Worm (Caenorhabditis elegans) whole organism, midembryonic: ENCODE results near the gene zip-7.
A peak's percentile ranks its signal among the peaks of the same experiment; 100 is the strongest.

Source experiments
- T22C8.4 ChIP-seq: fragments of 200-800 bp; sonication (Bioruptor generic); IDR thresholded peaks from 2 replicates; pipeline ENCODE4 v1.3.6; 2022; ENCODE audit warnings: missing genetic modification characterization, missing compliant biosample characterization
- cog-1 ChIP-seq: sonication (generic microtip); optimal IDR thresholded peaks from 2 replicates; lab custom pipeline; 2016; ENCODE audit warnings: missing genetic modification characterization, missing compliant biosample characterization
- flt-1 ChIP-seq: fragments of 200-800 bp; sonication (Bioruptor generic); IDR thresholded peaks from 2 replicates; pipeline ENCODE4 v1.3.6; 2022; ENCODE audit warnings: missing genetic modification characterization, missing compliant biosample characterization
- klf-2 ChIP-seq: fragments of 200-800 bp; sonication (Bioruptor generic); conservative IDR thresholded peaks from 2 replicates; pipeline ENCODE4 v1.3.6; 2022; ENCODE audit warnings: missing genetic modification reagents, missing genetic modification characterization, missing compliant biosample characterization
- med-1 ChIP-seq: sonication (generic microtip); optimal IDR thresholded peaks from 2 replicates; lab custom pipeline; 2017; ENCODE audit warnings: missing genetic modification characterization, mild to moderate bottlenecking, missing compliant biosample characterization, antibody characterized with exemption, missing genetic modification reagents; ENCODE audit not compliant: insufficient read depth
- ref-1 ChIP-seq: fragments of 200-800 bp; sonication (Bioruptor generic); conservative IDR thresholded peaks from 2 replicates; pipeline ENCODE4 v1.3.6; 2022; ENCODE audit warnings: missing genetic modification reagents, missing genetic modification characterization, missing compliant biosample characterization
- tab-1 ChIP-seq: fragments of 200-800 bp; sonication (Bioruptor generic); IDR thresholded peaks from 2 replicates; pipeline ENCODE4 v1.3.6; 2022; ENCODE audit warnings: missing genetic modification characterization, missing compliant biosample characterization
- ztf-23 ChIP-seq: fragments of 200-800 bp; sonication (Bioruptor generic); IDR thresholded peaks from 2 replicates; pipeline ENCODE4 v1.3.6; 2022; ENCODE audit warnings: missing genetic modification reagents, missing genetic modification characterization, missing compliant biosample characterization
- ztf-29 ChIP-seq: fragments of 200-800 bp; sonication (Bioruptor generic); IDR thresholded peaks from 2 replicates; pipeline ENCODE4 v1.3.6; 2022; ENCODE audit warnings: missing genetic modification reagents, missing genetic modification characterization, missing compliant biosample characterization

The zip-7 gene

DNA sequence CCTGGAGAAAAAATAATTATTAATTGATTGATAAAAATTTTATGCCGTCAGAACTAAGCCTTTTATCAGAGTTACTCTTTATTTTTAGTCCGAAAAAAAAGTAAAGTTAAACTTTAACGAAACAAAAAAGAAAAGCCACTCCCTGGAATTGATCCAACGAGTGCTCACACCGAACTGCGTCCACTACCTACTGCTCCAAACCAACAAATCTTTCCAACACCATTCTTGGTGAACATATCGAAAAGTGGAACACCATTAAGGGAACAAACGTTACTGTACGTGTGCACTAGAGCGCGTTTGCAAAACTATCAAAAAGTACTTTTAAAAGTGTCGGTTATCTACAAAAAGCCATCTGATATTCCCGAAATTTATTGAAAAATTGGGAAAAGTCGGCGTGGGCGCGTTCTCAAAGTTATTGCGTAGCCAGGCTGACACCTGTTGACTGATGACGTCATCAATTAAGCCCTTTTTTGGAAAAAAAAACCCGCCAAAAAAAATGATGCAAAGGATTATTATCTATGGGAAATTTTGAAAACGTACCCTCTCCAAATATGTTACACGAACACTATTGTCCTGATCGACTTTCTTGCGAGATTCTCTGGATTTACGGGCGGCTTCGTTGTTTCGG, 1.8 kb downstream of the zip-7 start:
- TF ChIP-seq ztf-23 (GFP tag; lab: Robert Waterston, UW) (no peak), med-1 (GFP tag; lab: Kevin White, UChicago) (no peak), ztf-29 (GFP tag; lab: Robert Waterston, UW) (no peak), flt-1 (GFP tag; lab: Robert Waterston, UW) (0 out of 2 replicates have a peak, but pooled peaks have one; percentile 40), tab-1 (GFP tag; lab: Robert Waterston, UW) (0 out of 2 replicates have a peak, but pooled peaks have one; percentile 47)

- TF ChIP-seq klf-2 (GFP tag; lab: Robert Waterston, UW) (no peak), tab-1 (GFP tag; lab: Robert Waterston, UW) (no peak), ztf-23 (GFP tag; lab: Robert Waterston, UW) (no peak), ztf-29 (GFP tag; lab: Robert Waterston, UW) (no peak), cog-1 (tag; lab: Kevin White, UChicago) (no peak), T22C8.4 (GFP tag; lab: Robert Waterston, UW) (no peak), med-1 (GFP tag; lab: Kevin White, UChicago) (no peak), ref-1 (GFP tag; lab: Robert Waterston, UW) (no peak), flt-1 (GFP tag; lab: Robert Waterston, UW) (no peak)
Measured at ce11 chrIV:16503049-16503448, 2.4 kb downstream of the zip-7 start.

ce11 chrIV:16502387-16502786, 3.1 kb downstream of the zip-7 start:
- no peak for TF ChIP-seq ref-1 (GFP tag; lab: Robert Waterston, UW)
- TF ChIP-seq cog-1 (tag; lab: Kevin White, UChicago) = no peak
- TF ChIP-seq flt-1 (GFP tag; lab: Robert Waterston, UW) = no peak
- TF ChIP-seq ztf-23 (GFP tag; lab: Robert Waterston, UW) = no peak
- no peak for TF ChIP-seq med-1 (GFP tag; lab: Kevin White, UChicago)
- no peak for TF ChIP-seq ztf-29 (GFP tag; lab: Robert Waterston, UW)
- TF ChIP-seq klf-2 (GFP tag; lab: Robert Waterston, UW) = no peak
- TF ChIP-seq T22C8.4 (GFP tag; lab: Robert Waterston, UW) = no peak
- no peak for TF ChIP-seq tab-1 (GFP tag; lab: Robert Waterston, UW)

DNA sequence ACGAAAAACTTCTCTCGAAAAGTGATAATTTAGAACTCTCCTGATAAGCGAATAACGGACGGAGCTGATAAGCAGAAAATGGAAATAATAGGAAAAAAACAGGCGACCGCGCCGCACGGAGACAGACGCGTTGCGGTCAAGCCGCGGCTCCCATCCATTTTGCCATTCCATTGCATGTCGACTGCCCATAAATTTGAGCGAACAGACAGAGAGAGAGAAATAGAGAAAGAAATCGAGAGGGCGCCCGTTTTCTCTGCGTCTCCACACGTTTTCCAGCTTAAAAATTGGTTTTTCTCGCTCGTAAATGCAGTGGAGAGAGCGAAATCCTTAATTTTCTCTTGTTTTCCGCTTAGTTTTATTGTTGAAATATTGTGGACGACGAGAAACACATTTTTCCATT, 3.6 kb downstream of the zip-7 start:
- TF ChIP-seq med-1 (GFP tag; lab: Kevin White, UChicago) (no peak), flt-1 (GFP tag; lab: Robert Waterston, UW) (0 out of 2 replicates have a peak, but pooled peaks have one; percentile 36)

DNA sequence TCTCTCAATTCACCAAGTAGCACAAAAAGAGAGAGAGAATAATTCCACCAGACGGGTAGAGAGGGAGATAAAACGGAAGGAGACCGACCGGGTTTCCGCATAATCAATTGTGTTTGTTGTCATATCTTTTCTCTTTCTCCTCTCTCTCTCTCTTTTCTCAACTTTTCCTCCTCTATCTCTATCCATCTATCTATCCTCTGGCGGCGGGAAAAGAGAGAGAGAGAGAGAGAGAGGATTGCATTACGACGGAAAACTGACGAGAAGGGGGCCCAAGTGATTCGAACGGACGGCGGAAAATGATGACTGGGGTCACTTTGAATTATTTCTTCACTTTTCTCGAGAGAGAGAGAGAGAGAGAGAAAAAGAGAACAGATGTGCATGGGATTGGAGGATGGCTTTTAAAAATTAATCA, 7.4 kb downstream of the zip-7 start:
- TF ChIP-seq cog-1 (tag; lab: Kevin White, UChicago) = peak; percentile 89
- peak; percentile 28; the same call in 1 of the 2 replicates for TF ChIP-seq flt-1 (GFP tag; lab: Robert Waterston, UW)
- TF ChIP-seq tab-1 (GFP tag; lab: Robert Waterston, UW) = no peak
- peak; percentile 53 for TF ChIP-seq ztf-23 (GFP tag; lab: Robert Waterston, UW)

DNA sequence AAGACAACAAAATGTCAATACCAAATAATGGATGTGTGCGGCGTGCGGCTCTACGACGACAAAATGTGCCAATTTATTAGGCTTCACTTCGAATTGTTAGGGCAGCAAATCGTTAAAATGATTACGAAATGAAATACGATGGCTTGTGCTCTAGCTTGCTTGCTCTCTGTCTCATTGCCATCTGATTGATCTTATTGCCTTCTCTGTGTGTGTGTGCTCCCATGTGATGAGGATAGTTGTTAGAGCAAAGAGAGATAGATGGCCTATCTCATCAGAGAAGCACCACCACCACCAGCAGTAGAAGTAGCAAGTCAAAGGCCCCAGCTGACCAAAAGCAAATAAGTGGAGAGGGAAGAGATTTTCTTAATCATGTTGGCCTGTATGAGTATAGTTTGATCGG, 9.0 kb downstream of the zip-7 start:
- TF ChIP-seq ztf-23 (GFP tag; lab: Robert Waterston, UW) (no peak), ref-1 (GFP tag; lab: Robert Waterston, UW) (no peak), tab-1 (GFP tag; lab: Robert Waterston, UW) (no peak), cog-1 (tag; lab: Kevin White, UChicago) (no peak), med-1 (GFP tag; lab: Kevin White, UChicago) (no peak), klf-2 (GFP tag; lab: Robert Waterston, UW) (no peak), ztf-29 (GFP tag; lab: Robert Waterston, UW) (no peak), T22C8.4 (GFP tag; lab: Robert Waterston, UW) (no peak), flt-1 (GFP tag; lab: Robert Waterston, UW) (no peak)

ce11 chrIV:16494007-16494406, 11.5 kb downstream of the zip-7 start:
- TF ChIP-seq ztf-23 (GFP tag; lab: Robert Waterston, UW) = no peak
- no peak for TF ChIP-seq cog-1 (tag; lab: Kevin White, UChicago)
- TF ChIP-seq tab-1 (GFP tag; lab: Robert Waterston, UW) = no peak
- TF ChIP-seq T22C8.4 (GFP tag; lab: Robert Waterston, UW) = no peak
- no peak for TF ChIP-seq med-1 (GFP tag; lab: Kevin White, UChicago)
- no peak for TF ChIP-seq ztf-29 (GFP tag; lab: Robert Waterston, UW)
- no peak for TF ChIP-seq flt-1 (GFP tag; lab: Robert Waterston, UW)
- no peak for TF ChIP-seq ref-1 (GFP tag; lab: Robert Waterston, UW)
- no peak for TF ChIP-seq klf-2 (GFP tag; lab: Robert Waterston, UW)

DNA sequence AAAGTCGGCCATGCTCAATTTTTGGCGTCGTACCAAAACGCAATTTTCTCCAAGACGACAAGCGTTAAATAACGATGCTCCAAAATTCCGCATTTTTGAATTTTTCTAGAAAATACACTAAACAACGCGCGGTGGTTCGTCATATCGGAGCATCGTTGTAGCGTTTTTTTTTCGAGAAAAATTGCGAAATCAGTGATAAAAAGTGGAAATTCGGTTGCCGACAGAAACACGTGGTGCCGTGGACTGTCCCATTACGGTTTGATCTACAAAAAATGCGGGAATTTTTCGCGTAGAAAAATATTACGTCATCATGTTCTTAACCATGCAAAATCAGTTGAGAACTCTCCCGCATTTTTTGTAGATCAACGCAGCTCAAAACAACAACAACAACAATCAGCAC, 12.5 kb downstream of the zip-7 start:
- TF ChIP-seq tab-1 (GFP tag; lab: Robert Waterston, UW) (no peak), ztf-23 (GFP tag; lab: Robert Waterston, UW) (no peak), T22C8.4 (GFP tag; lab: Robert Waterston, UW) (no peak), med-1 (GFP tag; lab: Kevin White, UChicago) (no peak), klf-2 (GFP tag; lab: Robert Waterston, UW) (no peak), flt-1 (GFP tag; lab: Robert Waterston, UW) (no peak), cog-1 (tag; lab: Kevin White, UChicago) (no peak), ztf-29 (GFP tag; lab: Robert Waterston, UW) (no peak)

ce11 chrIV:16492327-16492726, 13.2 kb downstream of the zip-7 start:
- TF ChIP-seq T22C8.4 (GFP tag; lab: Robert Waterston, UW) (peak; percentile 80), ztf-29 (GFP tag; lab: Robert Waterston, UW) (no peak; the same call in 1 of the 2 replicates), flt-1 (GFP tag; lab: Robert Waterston, UW) (peak; percentile 80; the same call in 1 of the 2 replicates), cog-1 (tag; lab: Kevin White, UChicago) (peak; percentile 87), ztf-23 (GFP tag; lab: Robert Waterston, UW) (no peak; the same call in 1 of the 2 replicates), med-1 (GFP tag; lab: Kevin White, UChicago) (no peak), ref-1 (GFP tag; lab: Robert Waterston, UW) (no peak), tab-1 (GFP tag; lab: Robert Waterston, UW) (no peak)
